Fruit fly (Drosophila melanogaster) whole organism, wandering third instar larva: ENCODE results near the gene aus.

Experiments used
- Abd-B ChIP-seq: fragments of >200 bp; optimal IDR thresholded peaks from 2 replicates; lab custom pipeline; 2017; ENCODE audit warnings: missing biosample characterization, missing genetic modification characterization
- CrebA ChIP-seq: fragments of 200-800 bp; sonication (Bioruptor generic); optimal IDR thresholded peaks from 2 replicates; lab custom pipeline; 2016; ENCODE audit warnings: missing biosample characterization, mild to moderate bottlenecking, missing genetic modification characterization, borderline replicate concordance
- Dfd ChIP-seq: fragments of >200 bp; optimal IDR thresholded peaks from 2 replicates; lab custom pipeline; 2017; ENCODE audit warnings: missing biosample characterization, missing genetic modification characterization
- Dif ChIP-seq: fragments of 200-275, 200-300 bp; sonication (Bioruptor generic); optimal IDR thresholded peaks from 2 replicates; lab custom pipeline; 2018; ENCODE audit warnings: missing biosample characterization, missing genetic modification characterization; ENCODE audit not compliant: partially characterized antibody
- HLH106 ChIP-seq: fragments of 200-800 bp; optimal IDR thresholded peaks from 3 replicates; lab custom pipeline; 2019; ENCODE audit warnings: missing biosample characterization, mild to moderate bottlenecking, missing genetic modification characterization, moderate library complexity
- Hnf4 ChIP-seq: fragments of 200-800 bp; sonication (Bioruptor generic); optimal IDR thresholded peaks from 2 replicates; lab custom pipeline; 2016; ENCODE audit warnings: missing biosample characterization, mild to moderate bottlenecking, missing genetic modification characterization
- Jra ChIP-seq: sonication (Bioruptor generic); optimal IDR thresholded peaks from 2 replicates; lab custom pipeline; 2016; ENCODE audit warnings: missing biosample characterization, missing genetic modification characterization
- Rel ChIP-seq, 2 experiments: fragments of 200-800 bp; sonication (Bioruptor generic) in 1 of 2; optimal IDR thresholded peaks; 2 replicates in 1 of 2; 3 replicates in 1 of 2; lab custom pipeline; 2016 to 2019; ENCODE audit warnings: mild to moderate bottlenecking in 2 of 2, missing biosample characterization in 2 of 2, missing genetic modification characterization in 2 of 2, moderate library complexity in 1 of 2
- ey ChIP-seq: fragments of 200-800 bp; sonication (Bioruptor generic); optimal IDR thresholded peaks from 2 replicates; lab custom pipeline; 2016; ENCODE audit warnings: missing biosample characterization, missing genetic modification characterization
- h ChIP-seq: fragments of 200-800 bp; sonication (Bioruptor generic); optimal IDR thresholded peaks from 3 replicates; lab custom pipeline; 2016; ENCODE audit warnings: missing biosample characterization, mild to moderate bottlenecking, missing genetic modification characterization
- lola ChIP-seq: fragments of >200 bp; optimal IDR thresholded peaks from 2 replicates; lab custom pipeline; 2017; ENCODE audit warnings: missing biosample characterization, missing genetic modification characterization
- pan ChIP-seq: fragments of >200 bp; optimal IDR thresholded peaks from 2 replicates; lab custom pipeline; 2017
- psq ChIP-seq: fragments of 200-800 bp; sonication (Bioruptor generic); optimal IDR thresholded peaks from 3 replicates; lab custom pipeline; 2017; ENCODE audit warnings: missing biosample characterization, mild to moderate bottlenecking, missing genetic modification characterization, moderate library complexity

DNA sequence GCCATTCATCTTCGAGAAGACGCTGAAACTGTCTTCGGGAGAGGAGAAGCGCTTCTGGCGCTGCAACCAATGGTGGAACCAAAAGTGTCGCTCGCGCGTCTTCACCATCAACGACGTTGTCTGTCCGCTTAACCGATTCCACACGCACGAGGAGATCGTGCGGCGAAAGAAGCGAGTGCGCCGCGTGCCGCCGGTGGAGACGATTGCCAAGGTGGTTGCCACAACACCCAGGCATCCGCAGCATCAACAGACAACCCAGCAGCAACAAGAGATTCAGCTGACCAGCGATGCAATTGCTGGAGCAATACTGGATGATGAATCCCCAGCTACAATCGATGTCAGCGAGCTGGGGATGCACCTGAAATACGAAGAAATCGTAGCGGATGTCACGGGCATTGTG, 19.0 kb upstream of the aus start:
- no peak for TF ChIP-seq Dif (GFP tag; lab: Kevin White, UChicago)
- TF ChIP-seq lola (GFP tag; lab: Kevin White, UChicago) = no peak
- no peak for TF ChIP-seq h
- TF ChIP-seq psq (GFP tag; lab: Kevin White, UChicago) = no peak
- no peak for TF ChIP-seq ey (GFP tag; lab: Kevin White, UChicago)
- TF ChIP-seq Jra (GFP tag; lab: Kevin White, UChicago) = no peak
- no peak for TF ChIP-seq Rel (GFP tag; optimal IDR thresholded peaks at IDR 0.05; lab: Kevin White, UChicago)
- TF ChIP-seq Rel (tag; optimal IDR thresholded peaks at IDR 0.05; lab: Kevin White, UChicago) = no peak
- no peak for TF ChIP-seq Abd-B
- TF ChIP-seq HLH106 (tag; lab: Kevin White, UChicago) = no peak
- TF ChIP-seq Dfd (GFP tag; lab: Kevin White, UChicago) = no peak
- TF ChIP-seq Hnf4 (GFP tag; lab: Kevin White, UChicago) = no peak
- TF ChIP-seq pan = no peak
- no peak for TF ChIP-seq CrebA
